Fruit fly (Drosophila melanogaster): Measurements from ENCODE around the gene CG11585.
A peak's percentile ranks its signal among the peaks of the same experiment; 100 is the strongest.

The CG11585 gene

dm6 chrX:14237873-14238394 lies 48.6 kb downstream of the CG11585 start, which contains the start of the genes Fbxl4 and Dus2 (continued):
- TF ChIP-seq rib (GFP tag; IDR thresholded peaks at IDR 0.05) (0 out of 2 replicates have a peak, but pooled peaks have one; percentile 60), Myb (GFP tag; optimal IDR thresholded peaks at IDR 0.05) (peak; percentile 75), CG9932 (GFP tag; IDR thresholded peaks at IDR 0.05) (peak; percentile 94), CG10543 (GFP tag; optimal IDR thresholded peaks at IDR 0.05) (peak; percentile 89), CG31388 (GFP tag; optimal IDR thresholded peaks at IDR 0.05) (peak; percentile 78), CG9797 (GFP tag; optimal IDR thresholded peaks at IDR 0.05) (peak; percentile 36), bab2 (GFP tag; optimal IDR thresholded peaks at IDR 0.05) (peak; percentile 94), CG2712 (tag; optimal IDR thresholded peaks at IDR 0.05) (peak; percentile 93), CG9876 (GFP tag; optimal IDR thresholded peaks at IDR 0.05) (peak; percentile 91), Taf1 (GFP tag; IDR thresholded peaks at IDR 0.05) (peak; percentile 74; the same call in 1 of the 2 replicates), abd-A (tag; optimal IDR thresholded peaks at IDR 0.05) (no peak), CG9215 (GFP tag; IDR thresholded peaks at IDR 0.05) (peak; percentile 84), nom (GFP tag; optimal IDR thresholded peaks at IDR 0.05) (peak; percentile 66), CG6765 (GFP tag; optimal IDR thresholded peaks at IDR 0.05) (peak; percentile 85), ci (GFP tag; IDR thresholded peaks at IDR 0.05) (peak; percentile 94), Dek (tag; optimal IDR thresholded peaks at IDR 0.05) (peak; percentile 84), CG11085 (GFP tag; IDR thresholded peaks at IDR 0.05) (peak; percentile 91), sd (tag; optimal IDR thresholded peaks at IDR 0.05) (peak; percentile 61), vfl (GFP tag; optimal IDR thresholded peaks at IDR 0.05) (peak; percentile 84), Sox100B (GFP tag; optimal IDR thresholded peaks at IDR 0.05) (peak; percentile 91), pb (GFP tag; optimal IDR thresholded peaks at IDR 0.05) (peak; percentile 73), Blimp-1 (GFP tag; optimal IDR thresholded peaks at IDR 0.05) (peak; percentile 88), Fer1 (GFP tag; optimal IDR thresholded peaks at IDR 0.05) (peak; percentile 88), CG18619 (GFP tag; optimal IDR thresholded peaks at IDR 0.05) (peak; percentile 90), Oaz (GFP tag; IDR thresholded peaks at IDR 0.05) (peak; percentile 86), CG12299 (tag; optimal IDR thresholded peaks at IDR 0.05) (peak; percentile 76), z (GFP tag; IDR thresholded peaks at IDR 0.05) (no peak), ac (GFP tag; optimal IDR thresholded peaks at IDR 0.05) (peak; percentile 45), CG10147 (GFP tag; optimal IDR thresholded peaks at IDR 0.05) (peak; percentile 91), CG6272 (GFP tag; IDR thresholded peaks at IDR 0.05) (peak; percentile 92), MESR4 (GFP tag; optimal IDR thresholded peaks at IDR 0.05) (no peak), dati (GFP tag; IDR thresholded peaks at IDR 0.05) (peak; percentile 85), CG10959 (GFP tag; IDR thresholded peaks at IDR 0.05) (peak; percentile 94), pros (GFP tag; optimal IDR thresholded peaks at IDR 0.05) (no peak), tup (GFP tag; optimal IDR thresholded peaks at IDR 0.05) (peak; percentile 83), Antp (GFP tag; optimal IDR thresholded peaks at IDR 0.05) (peak; percentile 93), Gug (GFP tag; IDR thresholded peaks at IDR 0.05) (peak; percentile 97), Mrtf (GFP tag; IDR thresholded peaks at IDR 0.05) (peak; percentile 92), CG17361 (GFP tag; IDR thresholded peaks at IDR 0.05) (peak; percentile 96), Dip2 (GFP tag; IDR thresholded peaks at IDR 0.05) (0 out of 2 replicates have a peak, but pooled peaks have one; percentile 15), CG18011 (GFP tag; optimal IDR thresholded peaks at IDR 0.05) (peak; percentile 80), CG8388 (GFP tag; optimal IDR thresholded peaks at IDR 0.05) (peak; percentile 85), schlank (tag; optimal IDR thresholded peaks at IDR 0.05) (peak; percentile 70), so (GFP tag; IDR thresholded peaks at IDR 0.05) (peak; percentile 88), CG15514 (GFP tag; optimal IDR thresholded peaks at IDR 0.05) (peak; percentile 76), Max (GFP tag; optimal IDR thresholded peaks at IDR 0.05) (peak; percentile 92), en (GFP tag; optimal IDR thresholded peaks at IDR 0.05) (peak; percentile 76), CG2889 (GFP tag; IDR thresholded peaks at IDR 0.05) (peak; percentile 86), kah (GFP tag; optimal IDR thresholded peaks at IDR 0.05) (peak; percentile 65), bowl (GFP tag; IDR thresholded peaks at IDR 0.05) (peak; percentile 65)
